Worm (Caenorhabditis elegans) whole organism, late embryonic: ENCODE measurements around the gene ZC412.10.
A peak's percentile ranks its signal among the peaks of the same experiment; 100 is the strongest.

Source experiments
- F13H6.1 ChIP-seq: sonication (generic microtip); optimal IDR thresholded peaks from 2 replicates; lab custom pipeline; 2016; ENCODE audit warnings: missing genetic modification characterization, missing compliant biosample characterization
- K09A11.1 ChIP-seq: sonication (generic microtip); optimal IDR thresholded peaks from 2 replicates; lab custom pipeline; 2017; ENCODE audit warnings: antibody characterized with exemption, mild to moderate bottlenecking, missing genetic modification characterization, missing compliant biosample characterization; ENCODE audit not compliant: insufficient read depth
- T23F11.4 ChIP-seq: fragments of 200-800 bp; sonication (Bioruptor generic); optimal IDR thresholded peaks from 2 replicates; lab custom pipeline; 2018; ENCODE audit warnings: mild to moderate bottlenecking, missing genetic modification characterization, missing compliant biosample characterization
- ahr-1 ChIP-seq: sonication (generic microtip); optimal IDR thresholded peaks from 2 replicates; lab custom pipeline; 2016; ENCODE audit warnings: missing genetic modification characterization, missing compliant biosample characterization
- ceh-14 ChIP-seq: sonication (generic microtip); optimal IDR thresholded peaks from 2 replicates; lab custom pipeline; 2016; ENCODE audit warnings: missing genotype, missing genetic modification characterization, missing compliant biosample characterization
- ceh-18 ChIP-seq: sonication (generic microtip); optimal IDR thresholded peaks from 2 replicates; lab custom pipeline; 2016; ENCODE audit warnings: missing genetic modification characterization, missing compliant biosample characterization
- ceh-19 ChIP-seq: fragments of 200-800 bp; sonication (Bioruptor generic); optimal IDR thresholded peaks from 2 replicates; lab custom pipeline; 2018; ENCODE audit warnings: mild to moderate bottlenecking, missing genetic modification characterization, missing compliant biosample characterization
- ceh-30 ChIP-seq: fragments of 150-350 bp; optimal IDR thresholded peaks from 2 replicates; lab custom pipeline; 2014; ENCODE audit warnings: missing biosample characterization, missing genetic modification characterization
- ceh-31 ChIP-seq: sonication (generic microtip); optimal IDR thresholded peaks from 2 replicates; lab custom pipeline; 2016; ENCODE audit warnings: missing genetic modification characterization, missing compliant biosample characterization
- ceh-45 ChIP-seq: fragments of 200-800 bp; sonication (Bioruptor generic); IDR thresholded peaks from 2 replicates; pipeline ENCODE4 v1.3.6; 2022; ENCODE audit warnings: missing genetic modification reagents, missing genetic modification characterization, missing compliant biosample characterization
- ceh-48 ChIP-seq: sonication (generic microtip); optimal IDR thresholded peaks from 2 replicates; lab custom pipeline; 2016; ENCODE audit warnings: missing genetic modification characterization, inconsistent platforms, missing compliant biosample characterization
- ceh-6 ChIP-seq: fragments of 200-800 bp; sonication (Bioruptor generic); optimal IDR thresholded peaks from 2 replicates; lab custom pipeline; 2018; ENCODE audit warnings: mild to moderate bottlenecking, missing genetic modification characterization, missing compliant biosample characterization
- dve-1 ChIP-seq: sonication (generic microtip); optimal IDR thresholded peaks from 2 replicates; lab custom pipeline; 2017; ENCODE audit warnings: antibody characterized with exemption, mild to moderate bottlenecking, missing genetic modification characterization, missing compliant biosample characterization
- elt-2 ChIP-seq: sonication (generic microtip); optimal IDR thresholded peaks from 2 replicates; lab custom pipeline; 2016; ENCODE audit warnings: missing genetic modification reagents, missing genetic modification characterization, missing compliant biosample characterization
- ets-4 ChIP-seq: sonication (generic microtip); optimal IDR thresholded peaks from 2 replicates; lab custom pipeline; 2016; ENCODE audit warnings: missing genetic modification characterization, missing compliant biosample characterization
- eyg-1 ChIP-seq: sonication (generic microtip); optimal IDR thresholded peaks from 2 replicates; lab custom pipeline; 2016; ENCODE audit warnings: missing genotype, missing genetic modification characterization, missing compliant biosample characterization
- fax-1 ChIP-seq: sonication (generic microtip); optimal IDR thresholded peaks from 2 replicates; lab custom pipeline; 2016; ENCODE audit warnings: missing genotype, missing genetic modification characterization, missing compliant biosample characterization
- fkh-6 ChIP-seq: sonication (generic microtip); optimal IDR thresholded peaks from 2 replicates; lab custom pipeline; 2016; ENCODE audit warnings: missing genetic modification characterization, missing compliant biosample characterization
- hlh-15 ChIP-seq: sonication (generic microtip); optimal IDR thresholded peaks from 2 replicates; lab custom pipeline; 2016; ENCODE audit warnings: missing genetic modification characterization, missing compliant biosample characterization
- hlh-30 ChIP-seq: sonication (generic microtip); optimal IDR thresholded peaks from 2 replicates; lab custom pipeline; 2017; ENCODE audit warnings: antibody characterized with exemption, missing genetic modification characterization, missing compliant biosample characterization; ENCODE audit not compliant: insufficient read depth
- hlh-8 ChIP-seq: sonication (generic microtip); optimal IDR thresholded peaks from 2 replicates; lab custom pipeline; 2016; ENCODE audit warnings: missing genotype, missing genetic modification characterization, missing compliant biosample characterization
- lim-6 ChIP-seq: sonication (generic microtip); optimal IDR thresholded peaks from 2 replicates; lab custom pipeline; 2016; ENCODE audit warnings: missing genetic modification characterization, missing compliant biosample characterization
- nfya-1 ChIP-seq: sonication (generic microtip); optimal IDR thresholded peaks from 2 replicates; lab custom pipeline; 2017; ENCODE audit warnings: missing genetic modification characterization, mild to moderate bottlenecking, missing compliant biosample characterization, antibody characterized with exemption, moderate library complexity
- npax-4 ChIP-seq: sonication (generic microtip); optimal IDR thresholded peaks from 2 replicates; lab custom pipeline; 2016; ENCODE audit warnings: missing genetic modification characterization, missing compliant biosample characterization
- pax-1 ChIP-seq: fragments of 150-350 bp; optimal IDR thresholded peaks from 2 replicates; lab custom pipeline; 2014; ENCODE audit warnings: missing biosample characterization, missing genetic modification characterization
- ref-2 ChIP-seq: sonication (generic microtip); optimal IDR thresholded peaks from 2 replicates; lab custom pipeline; 2016; ENCODE audit warnings: missing genetic modification characterization, missing compliant biosample characterization
- syd-9 ChIP-seq: sonication (generic microtip); optimal IDR thresholded peaks from 2 replicates; lab custom pipeline; 2016; ENCODE audit warnings: mild to moderate bottlenecking, missing genetic modification characterization, moderate library complexity, missing compliant biosample characterization
- tbx-2 ChIP-seq: sonication (generic microtip); optimal IDR thresholded peaks from 2 replicates; lab custom pipeline; 2016; ENCODE audit warnings: missing genetic modification characterization, missing compliant biosample characterization
- unc-3 ChIP-seq, 2 experiments: fragments of 200-800 bp in 1 of 2; sonication (Bioruptor generic) in 1 of 2; sonication (generic microtip) in 1 of 2; conservative IDR thresholded peaks in 1 of 2; optimal IDR thresholded peaks in 1 of 2; 2 replicates each; pipeline versions ENCODE4 v1.3.6 to Lab custom; 2016 to 2022; ENCODE audit warnings: missing compliant biosample characterization in 2 of 2, missing genetic modification characterization in 2 of 2, missing genetic modification reagents in 1 of 2
- unc-42 ChIP-seq: sonication (generic microtip); optimal IDR thresholded peaks from 2 replicates; lab custom pipeline; 2016; ENCODE audit warnings: missing genotype, missing genetic modification characterization, missing compliant biosample characterization
- unc-55 ChIP-seq: sonication (generic microtip); optimal IDR thresholded peaks from 2 replicates; lab custom pipeline; 2017; ENCODE audit warnings: missing biosample characterization, missing genetic modification reagents, missing genetic modification characterization

The ZC412.10 gene

ce11 chrV:14835075-14835991 is 41.3 kb downstream of the ZC412.10 start:
- TF ChIP-seq hlh-15 (tag; lab: Kevin White, UChicago) (no peak), unc-42 (tag; lab: Kevin White, UChicago) (peak; percentile 39), F13H6.1 (tag; lab: Kevin White, UChicago) (no peak)

ce11 chrV:14833219-14833618 is 43.4 kb downstream of the ZC412.10 start:
- no peak for TF ChIP-seq hlh-8 (tag; lab: Kevin White, UChicago)
- TF ChIP-seq fkh-6 (tag; lab: Kevin White, UChicago) = no peak
- peak; percentile 43 for TF ChIP-seq ceh-18 (tag; lab: Kevin White, UChicago)
- no peak for TF ChIP-seq unc-3 (GFP tag; conservative IDR thresholded peaks at IDR 0.05; lab: Robert Waterston, UW)
- TF ChIP-seq unc-3 (tag; optimal IDR thresholded peaks at IDR 0.05; lab: Kevin White, UChicago) = no peak
- TF ChIP-seq hlh-30 (tag; lab: Kevin White, UChicago) = peak; percentile 80
- peak; percentile 45 for TF ChIP-seq ceh-19 (GFP tag; lab: Kevin White, UChicago)
- no peak for TF ChIP-seq ahr-1
- no peak for TF ChIP-seq dve-1 (tag; lab: Kevin White, UChicago)
- TF ChIP-seq ceh-14 (tag; lab: Kevin White, UChicago) = peak; percentile 39
- TF ChIP-seq unc-55 (GFP tag; lab: Kevin White, UChicago) = peak; percentile 37
- TF ChIP-seq tbx-2 (tag; lab: Kevin White, UChicago) = peak; percentile 55
- peak; percentile 68 for TF ChIP-seq unc-42 (tag; lab: Kevin White, UChicago)
- peak; percentile 13 for TF ChIP-seq ceh-6 (GFP tag; lab: Kevin White, UChicago)
- no peak for TF ChIP-seq fax-1 (tag; lab: Kevin White, UChicago)
- peak; percentile 27 for TF ChIP-seq nfya-1 (tag; lab: Kevin White, UChicago)
- no peak for TF ChIP-seq pax-1 (tag; lab: Kevin White, UChicago)
- peak; percentile 11 for TF ChIP-seq ref-2 (tag; lab: Kevin White, UChicago)
- TF ChIP-seq ceh-31 (tag; lab: Kevin White, UChicago) = peak; percentile 80
- TF ChIP-seq ceh-48 (tag; lab: Kevin White, UChicago) = peak; percentile 59
- TF ChIP-seq, all 69 proteins: peak for 12

ce11 chrV:14832789-14833187 is 43.8 kb downstream of the ZC412.10 start:
- TF ChIP-seq T23F11.4 = no peak
- no peak for TF ChIP-seq ceh-45 (GFP tag; lab: Robert Waterston, UW)
- TF ChIP-seq syd-9 (tag; lab: Kevin White, UChicago) = no peak
- TF ChIP-seq hlh-15 (tag; lab: Kevin White, UChicago) = no peak
- TF ChIP-seq K09A11.1 (tag; lab: Kevin White, UChicago) = no peak
- no peak for TF ChIP-seq npax-4 (tag; lab: Kevin White, UChicago)
- TF ChIP-seq elt-2 (tag; lab: Kevin White, UChicago) = no peak
- no peak for TF ChIP-seq unc-3 (GFP tag; conservative IDR thresholded peaks at IDR 0.05; lab: Robert Waterston, UW)
- no peak for TF ChIP-seq unc-3 (tag; optimal IDR thresholded peaks at IDR 0.05; lab: Kevin White, UChicago)
- TF ChIP-seq lim-6 = no peak
- no peak for TF ChIP-seq ceh-30
- no peak for TF ChIP-seq ets-4 (tag; lab: Kevin White, UChicago)
- no peak for TF ChIP-seq eyg-1
- TF ChIP-seq, all 69 proteins: peak for 0

- TF ChIP-seq K09A11.1 (tag; lab: Kevin White, UChicago) (no peak), unc-3 (GFP tag; conservative IDR thresholded peaks at IDR 0.05; lab: Robert Waterston, UW) (no peak), unc-3 (tag; optimal IDR thresholded peaks at IDR 0.05; lab: Kevin White, UChicago) (no peak), ceh-31 (tag; lab: Kevin White, UChicago) (peak; percentile 22), unc-42 (tag; lab: Kevin White, UChicago) (peak; percentile 62)
Measured at ce11 chrV:14832121-14832788, 44.4 kb downstream of the ZC412.10 start.
